Worm (Caenorhabditis elegans) whole organism, early embryonic: Measurements from ENCODE around the gene let-4.

ENCODE experiments used
- B0310.2 ChIP-seq: sonication (generic microtip); optimal IDR thresholded peaks from 2 replicates; lab custom pipeline; 2016; ENCODE audit warnings: mild to moderate bottlenecking, missing genetic modification characterization, missing compliant biosample characterization
- aly-1 ChIP-seq: sonication (generic microtip); optimal IDR thresholded peaks from 2 replicates; lab custom pipeline; 2016; ENCODE audit warnings: missing genetic modification characterization, missing compliant biosample characterization
- ama-1 ChIP-seq: fragments of 150-350 bp; optimal IDR thresholded peaks from 2 replicates; lab custom pipeline; 2014
- ceh-13 ChIP-seq: fragments of 200-800 bp; sonication (Bioruptor generic); optimal IDR thresholded peaks from 2 replicates; lab custom pipeline; 2018; ENCODE audit warnings: mild to moderate bottlenecking, missing genetic modification characterization, missing compliant biosample characterization
- ceh-36 ChIP-seq: sonication (generic microtip); optimal IDR thresholded peaks from 2 replicates; lab custom pipeline; 2016; ENCODE audit warnings: missing genetic modification characterization, inconsistent platforms, missing compliant biosample characterization
- ets-7 ChIP-seq: sonication (generic microtip); optimal IDR thresholded peaks from 2 replicates; lab custom pipeline; 2016; ENCODE audit warnings: missing genotype, missing genetic modification characterization, missing compliant biosample characterization
- flt-1 ChIP-seq: fragments of 200-800 bp; sonication (Bioruptor generic); IDR thresholded peaks from 2 replicates; pipeline ENCODE4 v1.3.6; 2022; ENCODE audit warnings: missing genetic modification characterization, missing compliant biosample characterization
- hmbx-1 ChIP-seq: sonication (generic microtip); optimal IDR thresholded peaks from 2 replicates; lab custom pipeline; 2016; ENCODE audit warnings: mild to moderate bottlenecking, missing genetic modification characterization, missing compliant biosample characterization
- hnd-1 ChIP-seq: sonication (generic microtip); optimal IDR thresholded peaks from 2 replicates; lab custom pipeline; 2016; ENCODE audit warnings: missing genetic modification characterization, missing compliant biosample characterization
- scrt-1 ChIP-seq: fragments of 200-800 bp; sonication (Bioruptor generic); IDR thresholded peaks from 2 replicates; pipeline ENCODE4 v1.3.6; 2022; ENCODE audit warnings: missing genetic modification characterization, missing compliant biosample characterization
- sea-1 ChIP-seq: fragments of 200-800 bp; sonication (Bioruptor generic); conservative IDR thresholded peaks from 2 replicates; pipeline ENCODE4 v1.3.6; 2022; ENCODE audit warnings: missing genetic modification characterization, missing compliant biosample characterization
- tbx-11 ChIP-seq: fragments of 200-800 bp; sonication (Bioruptor generic); IDR thresholded peaks from 2 replicates; pipeline ENCODE4 v1.3.6; 2022; ENCODE audit warnings: missing genetic modification characterization, missing compliant biosample characterization
- tbx-37 ChIP-seq: fragments of 200-800 bp; sonication (Bioruptor generic); conservative IDR thresholded peaks from 2 replicates; pipeline ENCODE4 v1.3.6; 2022; ENCODE audit warnings: missing genetic modification reagents, missing genetic modification characterization, missing compliant biosample characterization
- tra-4 ChIP-seq: sonication (generic microtip); optimal IDR thresholded peaks from 2 replicates; lab custom pipeline; 2017; ENCODE audit warnings: missing genetic modification characterization, missing compliant biosample characterization

- TF ChIP-seq ceh-36 (tag; lab: Kevin White, UChicago) (no peak), B0310.2 (tag; lab: Kevin White, UChicago) (no peak), ama-1 (lab: Kevin White, UChicago) (no peak), tra-4 (tag; lab: Kevin White, UChicago) (no peak), scrt-1 (GFP tag; lab: Robert Waterston, UW) (no peak), ceh-13 (GFP tag; lab: Kevin White, UChicago) (no peak), tbx-37 (GFP tag; lab: Robert Waterston, UW) (no peak), ets-7 (tag; lab: Kevin White, UChicago) (no peak), aly-1 (no peak), hmbx-1 (tag; lab: Kevin White, UChicago) (no peak), sea-1 (GFP tag; lab: Robert Waterston, UW) (no peak), flt-1 (GFP tag; lab: Robert Waterston, UW) (no peak), tbx-11 (GFP tag; lab: Robert Waterston, UW) (no peak), hnd-1 (tag; lab: Kevin White, UChicago) (no peak)
These were observed 38.3 kb upstream of the let-4 start for ce11 chrX:14539468-14539867.
